Worm (Caenorhabditis elegans) whole organism, L2 larva: ENCODE data around the gene Y45F10B.59.
A peak's percentile ranks its signal among the peaks of the same experiment; 100 is the strongest.

Source experiments
- F13H6.1 ChIP-seq: sonication (generic microtip); optimal IDR thresholded peaks from 2 replicates; lab custom pipeline; 2016; ENCODE audit warnings: missing genetic modification characterization, missing compliant biosample characterization
- R02D3.7 ChIP-seq: fragments of 150-350 bp; optimal IDR thresholded peaks from 2 replicates; lab custom pipeline; 2014; ENCODE audit warnings: missing biosample characterization, missing genetic modification characterization
- Y55F3AM.14 ChIP-seq: fragments of 200-800 bp; sonication (Bioruptor generic); optimal IDR thresholded peaks from 2 replicates; lab custom pipeline; 2018; ENCODE audit warnings: mild to moderate bottlenecking, missing genetic modification characterization, missing compliant biosample characterization
- alr-1 ChIP-seq: fragments of 150-350 bp; optimal IDR thresholded peaks from 2 replicates; lab custom pipeline; 2014; ENCODE audit warnings: missing biosample characterization, missing genetic modification characterization
- ama-1 ChIP-seq: fragments of 150-350 bp; optimal IDR thresholded peaks from 2 replicates; lab custom pipeline; 2018; ENCODE audit warnings: inconsistent platforms
- blmp-1 ChIP-seq: sonication (generic microtip); optimal IDR thresholded peaks from 2 replicates; lab custom pipeline; 2017; ENCODE audit warnings: missing genetic modification characterization, mild to moderate bottlenecking, missing compliant biosample characterization, antibody characterized with exemption, moderate library complexity; ENCODE audit not compliant: insufficient read depth
- ceh-16 ChIP-seq: fragments of 150-350 bp; optimal IDR thresholded peaks from 2 replicates; lab custom pipeline; 2014; ENCODE audit warnings: missing biosample characterization, missing genetic modification characterization
- dmd-4 ChIP-seq: sonication (generic microtip); optimal IDR thresholded peaks from 2 replicates; lab custom pipeline; 2017; ENCODE audit warnings: missing biosample characterization, missing genetic modification characterization
- elt-1 ChIP-seq: fragments of 150-350 bp; optimal IDR thresholded peaks from 2 replicates; lab custom pipeline; 2014; ENCODE audit warnings: missing biosample characterization, missing genetic modification characterization
- elt-3 ChIP-seq: sonication (generic microtip); optimal IDR thresholded peaks from 2 replicates; lab custom pipeline; 2017; ENCODE audit warnings: missing biosample characterization, missing genetic modification characterization
- gmeb-1 ChIP-seq: fragments of 150-350 bp; optimal IDR thresholded peaks from 2 replicates; lab custom pipeline; 2014; ENCODE audit warnings: missing biosample characterization, missing genetic modification characterization
- lin-11 ChIP-seq: fragments of 150-350 bp; sonication (generic microtip); optimal IDR thresholded peaks from 2 replicates; lab custom pipeline; 2014; ENCODE audit warnings: missing biosample characterization, missing genetic modification characterization, inconsistent platforms, mixed read lengths
- lin-13 ChIP-seq: fragments of 150-350 bp; optimal IDR thresholded peaks from 2 replicates; lab custom pipeline; 2014; ENCODE audit warnings: missing biosample characterization, missing genetic modification reagents, missing genetic modification characterization
- lin-39 ChIP-seq: fragments of 150-350 bp; optimal IDR thresholded peaks from 2 replicates; lab custom pipeline; 2014; ENCODE audit warnings: missing biosample characterization, missing genetic modification reagents, missing genetic modification characterization
- mab-5 ChIP-seq: fragments of 150-350 bp; optimal IDR thresholded peaks from 2 replicates; lab custom pipeline; 2014; ENCODE audit warnings: missing biosample characterization, missing genetic modification characterization
- nhr-10 ChIP-seq: sonication (generic microtip); optimal IDR thresholded peaks from 2 replicates; lab custom pipeline; 2017; ENCODE audit warnings: missing biosample characterization, missing genetic modification characterization
- nhr-129 ChIP-seq: fragments of 150-350 bp; optimal IDR thresholded peaks from 2 replicates; lab custom pipeline; 2014; ENCODE audit warnings: missing biosample characterization, missing genetic modification characterization
- nhr-21 ChIP-seq: fragments of 150-350 bp; optimal IDR thresholded peaks from 2 replicates; lab custom pipeline; 2014; ENCODE audit warnings: missing biosample characterization, missing genetic modification characterization
- nhr-23 ChIP-seq: fragments of 150-350 bp; optimal IDR thresholded peaks from 2 replicates; lab custom pipeline; 2014; ENCODE audit warnings: missing biosample characterization, missing genetic modification reagents, missing genetic modification characterization
- nhr-237 ChIP-seq: fragments of 150-350 bp; optimal IDR thresholded peaks from 2 replicates; lab custom pipeline; 2014; ENCODE audit warnings: missing biosample characterization, missing genetic modification characterization
- sem-4 ChIP-seq: fragments of 150-350 bp; optimal IDR thresholded peaks from 2 replicates; lab custom pipeline; 2014; ENCODE audit warnings: missing biosample characterization, missing genetic modification reagents, missing genetic modification characterization
- sma-3 ChIP-seq: sonication (generic microtip); optimal IDR thresholded peaks from 2 replicates; lab custom pipeline; 2016; ENCODE audit warnings: missing genetic modification reagents, missing genetic modification characterization, missing compliant biosample characterization
- sma-9 ChIP-seq, 2 experiments: fragments of 150-350 bp in 1 of 2; sonication (generic microtip) in 1 of 2; optimal IDR thresholded peaks; 2 replicates each; lab custom pipeline; 2014 to 2016; ENCODE audit warnings: missing genetic modification characterization in 2 of 2, mild to moderate bottlenecking in 1 of 2, missing biosample characterization in 1 of 2, missing compliant biosample characterization in 1 of 2, missing genetic modification reagents in 1 of 2, moderate library complexity in 1 of 2
- snpc-4 ChIP-seq: fragments of 150-350 bp; optimal IDR thresholded peaks from 2 replicates; lab custom pipeline; 2014; ENCODE audit warnings: missing biosample characterization, missing genetic modification characterization
- unc-39 ChIP-seq: fragments of 150-350 bp; optimal IDR thresholded peaks from 2 replicates; lab custom pipeline; 2014; ENCODE audit warnings: missing biosample characterization, missing genetic modification characterization
- unc-55 ChIP-seq: fragments of 150-350 bp; sonication (generic microtip); optimal IDR thresholded peaks from 3 replicates; lab custom pipeline; 2014; ENCODE audit warnings: missing biosample characterization, missing genetic modification reagents, missing genetic modification characterization
- unc-62 ChIP-seq: fragments of 150-350 bp; optimal IDR thresholded peaks from 2 replicates; lab custom pipeline; 2014; ENCODE audit warnings: missing biosample characterization, missing genetic modification reagents, missing genetic modification characterization
- zag-1 ChIP-seq: fragments of 150-350 bp; optimal IDR thresholded peaks from 2 replicates; lab custom pipeline; 2014; ENCODE audit warnings: missing biosample characterization, missing genetic modification characterization
- ztf-1 ChIP-seq: fragments of 200-800 bp; sonication (Bioruptor generic); conservative IDR thresholded peaks from 2 replicates; pipeline ENCODE4 v1.3.6; 2022; ENCODE audit warnings: missing genetic modification characterization, missing compliant biosample characterization

The Y45F10B.59 gene

ce11 chrIV:13601973-13602669 lies at the start of gene Y45F10B.59:
Y45F10B.59 (plus strand) TSS chrIV:13602619.
- no peak for TF ChIP-seq Y55F3AM.14 (GFP tag; lab: Kevin White, UChicago)
- TF ChIP-seq snpc-4 (tag; lab: Kevin White, UChicago): peak; percentile 60

- 0 out of 2 replicates have a peak, but pooled peaks have one; percentile 59 for TF ChIP-seq ztf-1 (GFP tag; lab: Robert Waterston, UW)
- TF ChIP-seq unc-62 (GFP tag; lab: Kevin White, UChicago): no peak
- no peak for TF ChIP-seq sma-3 (GFP tag; lab: Kevin White, UChicago)
- TF ChIP-seq zag-1: no peak
- TF ChIP-seq ama-1 (lab: Kevin White, UChicago): no peak
Observed at ce11 chrIV:13554350-13554749, 48.1 kb upstream of the Y45F10B.59 start.

- no peak for TF ChIP-seq elt-3 (tag; lab: Kevin White, UChicago)
- TF ChIP-seq, all 48 proteins: peak for 0
Observed at ce11 chrIV:13555508-13555907, 46.9 kb upstream of the Y45F10B.59 start.

ce11 chrIV:13557393-13557792 lies 45.0 kb upstream of the Y45F10B.59 start:
- TF ChIP-seq nhr-129 (peak; percentile 58), unc-39 (tag; lab: Kevin White, UChicago) (no peak)

ce11 chrIV:13559020-13559419 lies 43.4 kb upstream of the Y45F10B.59 start:
- TF ChIP-seq lin-11 (tag; lab: Kevin White, UChicago) (no peak), ama-1 (lab: Kevin White, UChicago) (no peak), lin-39 (tag; lab: Kevin White, UChicago) (no peak), alr-1 (no peak), sem-4 (tag; lab: Kevin White, UChicago) (no peak), R02D3.7 (tag; lab: Kevin White, UChicago) (no peak), mab-5 (tag; lab: Kevin White, UChicago) (no peak), ztf-1 (GFP tag; lab: Robert Waterston, UW) (no peak), dmd-4 (tag; lab: Kevin White, UChicago) (no peak), lin-13 (GFP tag; lab: Kevin White, UChicago) (no peak)

- TF ChIP-seq gmeb-1 (tag; lab: Kevin White, UChicago): no peak
- TF ChIP-seq nhr-21: no peak
- peak; percentile 42 for TF ChIP-seq nhr-129
Observed at ce11 chrIV:13561629-13562028, 40.8 kb upstream of the Y45F10B.59 start, which contains the start of the genes Y45F10B.13 and qui-1. Y45F10B.13 (minus strand) TSS chrIV:13561729. qui-1 (plus strand) TSS chrIV:13561861.

ce11 chrIV:13564284-13564683 lies 38.1 kb upstream of the Y45F10B.59 start:
- TF ChIP-seq zag-1 (no peak), dmd-4 (tag; lab: Kevin White, UChicago) (no peak), Y55F3AM.14 (GFP tag; lab: Kevin White, UChicago) (no peak), elt-1 (tag; lab: Kevin White, UChicago) (no peak), unc-55 (GFP tag; lab: Kevin White, UChicago) (no peak), nhr-237 (tag; lab: Kevin White, UChicago) (no peak), blmp-1 (tag; lab: Kevin White, UChicago) (no peak), F13H6.1 (no peak), ama-1 (lab: Kevin White, UChicago) (no peak), nhr-10 (tag; lab: Kevin White, UChicago) (no peak)

- TF ChIP-seq nhr-23: no peak
- TF ChIP-seq unc-55 (GFP tag; lab: Kevin White, UChicago): no peak
- TF ChIP-seq dmd-4 (tag; lab: Kevin White, UChicago): no peak
- TF ChIP-seq ceh-16 (tag; lab: Kevin White, UChicago): no peak
- TF ChIP-seq sma-3 (GFP tag; lab: Kevin White, UChicago): no peak
- no peak for TF ChIP-seq lin-13 (GFP tag; lab: Kevin White, UChicago)
- TF ChIP-seq nhr-10 (tag; lab: Kevin White, UChicago): no peak
- TF ChIP-seq sma-9 (GFP tag; optimal IDR thresholded peaks at IDR 0.05; lab: Kevin White, UChicago): no peak
- no peak for TF ChIP-seq sma-9 (tag; optimal IDR thresholded peaks at IDR 0.05; lab: Kevin White, UChicago)
- TF ChIP-seq R02D3.7 (tag; lab: Kevin White, UChicago): no peak
Observed at ce11 chrIV:13574733-13575132, 27.7 kb upstream of the Y45F10B.59 start, which contains the start of gene srd-10. srd-10 (plus strand) TSS chrIV:13575033.
